Fruit fly (Drosophila melanogaster) whole organism, pupa: ENCODE measurements around the gene Adgf-A.

Experiments
- CG10348 ChIP-seq: fragments of 200-800 bp; sonication (Bioruptor generic); IDR thresholded peaks from 2 replicates; pipeline ENCODE4 v1.3.6; 2022; ENCODE audit warnings: missing biosample characterization, missing genetic modification characterization
- CG12605 ChIP-seq: fragments of 200-800 bp; sonication (Bioruptor generic); IDR thresholded peaks from 2 replicates; pipeline ENCODE4 v1.3.6; 2022; ENCODE audit warnings: missing biosample characterization, missing genetic modification characterization
- CG13204 ChIP-seq: fragments of 200-800 bp; sonication (Bioruptor generic); optimal IDR thresholded peaks from 2 replicates; lab custom pipeline; 2018; ENCODE audit warnings: missing biosample characterization, mild to moderate bottlenecking, missing genetic modification characterization, moderate library complexity
- CG14655 ChIP-seq: fragments of 200-800 bp; sonication (Bioruptor generic); optimal IDR thresholded peaks from 3 replicates; lab custom pipeline; 2017; ENCODE audit warnings: mild to moderate bottlenecking, missing biosample characterization, missing genetic modification reagents, missing genetic modification characterization
- CG15710 ChIP-seq: fragments of 200-800 bp; sonication (Bioruptor generic); optimal IDR thresholded peaks from 2 replicates; lab custom pipeline; 2018; ENCODE audit warnings: missing biosample characterization, mild to moderate bottlenecking, missing genetic modification characterization, moderate library complexity
- CG17806 ChIP-seq: fragments of 200-800 bp; sonication (Bioruptor generic); optimal IDR thresholded peaks from 2 replicates; lab custom pipeline; 2018; ENCODE audit warnings: missing biosample characterization, mild to moderate bottlenecking, missing genetic modification characterization, moderate library complexity
- CG32121 ChIP-seq: fragments of 200-800 bp; sonication (Bioruptor generic); IDR thresholded peaks from 2 replicates; pipeline ENCODE4 v1.3.6; 2022; ENCODE audit warnings: missing biosample characterization, missing genetic modification characterization
- CG34367 ChIP-seq: fragments of 200-800 bp; sonication (Bioruptor generic); optimal IDR thresholded peaks from 2 replicates; lab custom pipeline; 2018; ENCODE audit warnings: missing biosample characterization, mild to moderate bottlenecking, missing genetic modification characterization
- CG4496 ChIP-seq: fragments of 200-800 bp; sonication (Bioruptor generic); IDR thresholded peaks from 3 replicates; pipeline ENCODE4 v1.3.6; 2022; ENCODE audit warnings: missing biosample characterization, missing genetic modification characterization
- CG8159 ChIP-seq: fragments of 200-800 bp; sonication (Bioruptor generic); optimal IDR thresholded peaks from 3 replicates; lab custom pipeline; 2018; ENCODE audit warnings: missing biosample characterization, mild to moderate bottlenecking, missing genetic modification characterization, moderate library complexity
- CG8301 ChIP-seq: fragments of 200-800 bp; sonication (Bioruptor generic); optimal IDR thresholded peaks from 2 replicates; lab custom pipeline; 2018; ENCODE audit warnings: missing biosample characterization, mild to moderate bottlenecking, missing genetic modification characterization
- CG9948 ChIP-seq: fragments of 200-800 bp; sonication (Bioruptor generic); optimal IDR thresholded peaks from 2 replicates; lab custom pipeline; 2018; ENCODE audit warnings: missing biosample characterization, mild to moderate bottlenecking, missing genetic modification characterization, moderate library complexity
- D1 ChIP-seq: fragments of 200-800 bp; sonication (Bioruptor generic); optimal IDR thresholded peaks from 2 replicates; lab custom pipeline; 2018; ENCODE audit warnings: missing biosample characterization, mild to moderate bottlenecking, missing genetic modification characterization, moderate library complexity
- EcR ChIP-seq: fragments of 200-800 bp; sonication (Bioruptor generic); optimal IDR thresholded peaks from 3 replicates; lab custom pipeline; 2019; ENCODE audit warnings: missing biosample characterization, missing genetic modification characterization, mild to moderate bottlenecking, moderate library complexity, missing genetic modification reagents
- Ets98B ChIP-seq: fragments of 200-800 bp; sonication (Bioruptor generic); IDR thresholded peaks from 2 replicates; pipeline ENCODE4 v1.3.6; 2022; ENCODE audit warnings: missing biosample characterization, missing genetic modification characterization
- Pif1A ChIP-seq: fragments of 200-800 bp; sonication (Bioruptor generic); optimal IDR thresholded peaks from 3 replicates; lab custom pipeline; 2016; ENCODE audit warnings: missing biosample characterization, missing genetic modification characterization
- Pif1B ChIP-seq: fragments of 200-800 bp; sonication (Bioruptor generic); optimal IDR thresholded peaks from 3 replicates; lab custom pipeline; 2016; ENCODE audit warnings: missing biosample characterization, missing genetic modification characterization
- Snoo ChIP-seq: fragments of 200-800 bp; sonication (Bioruptor generic); optimal IDR thresholded peaks from 3 replicates; lab custom pipeline; 2017; ENCODE audit warnings: missing biosample characterization, mild to moderate bottlenecking, missing genetic modification characterization, inconsistent platforms
- fd96Ca ChIP-seq: fragments of 200-800 bp; sonication (Bioruptor generic); IDR thresholded peaks from 3 replicates; pipeline ENCODE4 v1.3.6; 2022; ENCODE audit warnings: missing biosample characterization, missing genetic modification characterization
- gl ChIP-seq: fragments of 200-800 bp; sonication (Bioruptor generic); optimal IDR thresholded peaks from 2 replicates; lab custom pipeline; 2018; ENCODE audit warnings: missing biosample characterization, mild to moderate bottlenecking, missing genetic modification characterization
- rn ChIP-seq: fragments of 200-800 bp; sonication (Bioruptor generic); IDR thresholded peaks from 2 replicates; pipeline ENCODE4 v1.3.6; 2022; ENCODE audit warnings: missing biosample characterization, missing genetic modification characterization

Gene Adgf-A

dm6 chr3L:17797494-17797893 is 33.5 kb upstream of the Adgf-A start, which contains the start of gene CG42816:
Gene CG42816 (minus strand): TSS chr3L:17797594.
- TF ChIP-seq fd96Ca (no peak), CG4496 (no peak), CG12605 (no peak)

dm6 chr3L:17791495-17791894 is 27.5 kb upstream of the Adgf-A start:
- no peak for TF ChIP-seq CG13204 (GFP tag; lab: Kevin White, UChicago)
- TF ChIP-seq rn (GFP tag; lab: Robert Waterston, UW): no peak

DNA sequence AAGACGTTTGTCGTGTGGAACGTTAAGA is 27.3 kb upstream of the Adgf-A start, which contains the start of gene CG42815:
CG42815 (minus strand) TSS at position 20 of the 28 bp plus-strand sequence.
- no peak for TF ChIP-seq CG8159 (tag; lab: Kevin White, UChicago)
- no peak for TF ChIP-seq Snoo (tag; lab: Kevin White, UChicago)
- no peak for TF ChIP-seq Pif1B
- no peak for TF ChIP-seq CG13204 (GFP tag; lab: Kevin White, UChicago)
- no peak for TF ChIP-seq fd96Ca
- no peak for TF ChIP-seq EcR
- no peak for TF ChIP-seq CG14655 (GFP tag; lab: Kevin White, UChicago)
- no peak for TF ChIP-seq CG34367 (tag; lab: Kevin White, UChicago)
- no peak for TF ChIP-seq CG4496
- no peak for TF ChIP-seq Ets98B (GFP tag; lab: Robert Waterston, UW)
- TF ChIP-seq CG8301 (tag; lab: Kevin White, UChicago): no peak
- TF ChIP-seq Pif1A: no peak
- no peak for TF ChIP-seq CG15710 (tag; lab: Kevin White, UChicago)
- TF ChIP-seq D1 (tag; lab: Kevin White, UChicago): no peak
- no peak for TF ChIP-seq CG17806 (tag; lab: Kevin White, UChicago)
- no peak for TF ChIP-seq CG32121 (GFP tag; lab: Robert Waterston, UW)

DNA sequence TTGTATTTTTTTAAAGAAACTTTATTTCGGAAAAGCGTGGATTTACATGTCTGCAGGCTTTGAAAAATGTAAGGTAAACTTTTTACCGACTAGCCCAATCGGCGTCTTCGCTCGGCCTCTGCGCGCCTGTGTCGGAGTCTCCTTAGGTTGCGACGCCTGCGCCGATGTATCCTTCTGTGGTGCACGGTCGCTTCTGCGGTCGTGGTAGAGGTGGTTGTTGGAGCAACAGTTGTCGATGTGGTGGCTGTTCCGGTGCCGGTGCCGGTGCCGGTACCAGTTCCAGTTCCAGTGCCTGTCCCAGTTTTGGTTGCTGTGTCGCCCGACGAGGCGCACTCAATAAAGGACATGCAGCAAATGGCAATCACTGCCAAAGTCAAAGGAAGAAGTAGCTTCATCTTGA is 27.1 kb upstream of the Adgf-A start:
- TF ChIP-seq CG9948 (tag; lab: Kevin White, UChicago): no peak
- TF ChIP-seq CG8159 (tag; lab: Kevin White, UChicago): no peak
- no peak for TF ChIP-seq Pif1B
- no peak for TF ChIP-seq CG13204 (GFP tag; lab: Kevin White, UChicago)
- no peak for TF ChIP-seq CG14655 (GFP tag; lab: Kevin White, UChicago)
- no peak for TF ChIP-seq rn (GFP tag; lab: Robert Waterston, UW)
- TF ChIP-seq CG17806 (tag; lab: Kevin White, UChicago): no peak
- TF ChIP-seq gl (tag; lab: Kevin White, UChicago): no peak
- TF ChIP-seq Snoo (tag; lab: Kevin White, UChicago): no peak
- TF ChIP-seq CG8301 (tag; lab: Kevin White, UChicago): no peak
- no peak for TF ChIP-seq Pif1A

dm6 chr3L:17759072-17759747 is 4.7 kb downstream of the Adgf-A start, which contains the start of gene CG32181:
Gene CG32181 (plus strand): TSS chr3L:17759697.
- TF ChIP-seq D1 (tag; lab: Kevin White, UChicago) (no peak), CG34367 (tag; lab: Kevin White, UChicago) (no peak), CG12605 (no peak), CG4496 (no peak), CG17806 (tag; lab: Kevin White, UChicago) (no peak), Snoo (tag; lab: Kevin White, UChicago) (no peak), fd96Ca (no peak), CG14655 (GFP tag; lab: Kevin White, UChicago) (no peak), CG9948 (tag; lab: Kevin White, UChicago) (no peak), CG15710 (tag; lab: Kevin White, UChicago) (no peak), CG32121 (GFP tag; lab: Robert Waterston, UW) (no peak), Pif1A (no peak)

- no peak for TF ChIP-seq rn (GFP tag; lab: Robert Waterston, UW)
- no peak for TF ChIP-seq gl (tag; lab: Kevin White, UChicago)
- TF ChIP-seq CG34367 (tag; lab: Kevin White, UChicago): no peak
- TF ChIP-seq, all 21 proteins: peak for 0
Observed at dm6 chr3L:17758084-17758211, 6.0 kb downstream of the Adgf-A start, which contains the start of gene CG32182. Gene CG32182 (plus strand): TSS chr3L:17758112.

DNA sequence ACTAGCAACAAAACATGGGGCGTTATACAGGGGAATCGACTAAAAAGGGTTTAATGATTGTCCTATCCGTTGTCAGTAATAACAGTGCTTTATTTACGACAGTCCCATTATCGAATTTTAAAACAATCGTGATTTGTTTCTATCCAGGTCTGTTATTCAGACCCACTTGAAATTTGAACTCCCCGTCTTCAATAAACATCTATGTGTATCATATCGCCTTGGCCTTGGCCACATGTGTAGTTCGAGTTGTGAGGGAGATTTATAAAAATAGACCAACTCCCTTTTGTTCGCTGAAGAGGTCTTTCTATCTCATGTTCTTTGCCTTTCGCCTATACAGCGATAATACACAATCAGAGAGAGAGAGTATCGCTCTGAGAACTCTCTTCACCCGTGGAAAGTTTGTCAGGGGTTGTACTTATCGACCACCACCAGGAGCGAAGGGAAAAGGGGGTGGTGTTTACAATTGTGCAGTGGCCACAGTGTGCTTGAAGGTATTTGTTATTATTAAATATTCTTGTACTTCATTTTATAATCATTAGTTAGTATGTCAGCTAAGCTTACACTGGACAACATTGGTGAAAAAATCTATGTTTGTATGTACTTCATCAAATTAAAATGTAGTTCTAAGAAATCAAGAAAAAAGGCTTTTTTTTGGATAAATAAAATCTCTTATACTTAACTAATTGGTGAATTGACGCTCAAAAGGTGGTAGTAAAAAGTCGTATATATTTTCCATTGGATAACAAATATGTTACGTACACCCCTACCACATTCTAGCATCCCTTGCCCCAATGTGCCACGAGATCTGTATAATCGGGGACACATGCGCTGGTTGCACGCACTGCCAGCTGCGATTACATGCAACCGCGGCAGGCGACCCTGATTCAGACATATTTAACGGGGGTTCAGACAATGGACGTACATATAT is 6.5 kb downstream of the Adgf-A start:
- TF ChIP-seq CG4496 (peak; percentile 66; the same call in 1 of the 3 replicates), Snoo (tag; lab: Kevin White, UChicago) (no peak), CG32121 (GFP tag; lab: Robert Waterston, UW) (peak; percentile 37; the same call in 1 of the 2 replicates), rn (GFP tag; lab: Robert Waterston, UW) (no peak), CG15710 (tag; lab: Kevin White, UChicago) (peak; percentile 78), CG10348 (GFP tag; lab: Robert Waterston, UW) (no peak), fd96Ca (no peak), Ets98B (GFP tag; lab: Robert Waterston, UW) (no peak; the same call in 1 of the 2 replicates), CG12605 (peak; percentile 25; the same call in 1 of the 2 replicates), Pif1A (peak; percentile 72), CG8301 (tag; lab: Kevin White, UChicago) (peak; percentile 79), D1 (tag; lab: Kevin White, UChicago) (peak; percentile 61), CG13204 (GFP tag; lab: Kevin White, UChicago) (peak; percentile 19), CG34367 (tag; lab: Kevin White, UChicago) (peak; percentile 61), CG9948 (tag; lab: Kevin White, UChicago) (peak; percentile 76), CG8159 (tag; lab: Kevin White, UChicago) (peak; percentile 88), CG14655 (GFP tag; lab: Kevin White, UChicago) (peak; percentile 83), CG17806 (tag; lab: Kevin White, UChicago) (peak; percentile 70), gl (tag; lab: Kevin White, UChicago) (peak; percentile 1), EcR (peak; percentile 47), Pif1B (peak; percentile 71)
